Worm (Caenorhabditis elegans) whole organism, L3 larva: ENCODE measurements around the gene math-41.
"Not testable (repeated sequence)": the region's sequence is repeated elsewhere in the genome, so short reads cannot be mapped to it uniquely, and the experiment has no call there.

ENCODE experiments used
- mml-1 ChIP-seq: fragments of 150-350 bp; sonication (generic microtip); optimal IDR thresholded peaks from 3 replicates; lab custom pipeline; 2014; ENCODE audit warnings: missing biosample characterization, missing genetic modification characterization
- nhr-237 ChIP-seq: fragments of 150-350 bp; optimal IDR thresholded peaks from 2 replicates; lab custom pipeline; 2014; ENCODE audit warnings: missing biosample characterization, missing genetic modification characterization
- nhr-25 ChIP-seq: sonication (generic microtip); optimal IDR thresholded peaks from 2 replicates; lab custom pipeline; 2017; ENCODE audit warnings: missing biosample characterization, missing genetic modification characterization
- nhr-28 ChIP-seq: fragments of 150-350 bp; optimal IDR thresholded peaks from 2 replicates; lab custom pipeline; 2014; ENCODE audit warnings: missing biosample characterization, missing genetic modification characterization

ce11 chrII:1861285-1861793, 36.9 kb downstream of the math-41 start, which contains the start of gene C16C4.18:
- TF ChIP-seq mml-1, nhr-28, nhr-25, nhr-237 (tag; lab: Kevin White, UChicago): not testable (repeated sequence)
